Worm (Caenorhabditis elegans): ENCODE data around the gene F27D9.12.

ce11 chrX:7645313-7645712, 11.5 kb downstream of the F27D9.12 start, which contains the start of gene F26A10.2:
- TF ChIP-seq him-1 (tag; optimal IDR thresholded peaks at IDR 0.05) (no peak), W03F9.2 (tag; optimal IDR thresholded peaks at IDR 0.05) (no peak)

Data from whole organism, L4/young adult.